Worm (Caenorhabditis elegans) whole organism, midembryonic: ENCODE data around the gene ZK1058.3.

Experiments used
- T22C8.4 ChIP-seq: fragments of 200-800 bp; sonication (Bioruptor generic); IDR thresholded peaks from 2 replicates; pipeline ENCODE4 v1.3.6; 2022; ENCODE audit warnings: missing genetic modification characterization, missing compliant biosample characterization
- cog-1 ChIP-seq: sonication (generic microtip); optimal IDR thresholded peaks from 2 replicates; lab custom pipeline; 2016; ENCODE audit warnings: missing genetic modification characterization, missing compliant biosample characterization
- flt-1 ChIP-seq: fragments of 200-800 bp; sonication (Bioruptor generic); IDR thresholded peaks from 2 replicates; pipeline ENCODE4 v1.3.6; 2022; ENCODE audit warnings: missing genetic modification characterization, missing compliant biosample characterization
- klf-2 ChIP-seq: fragments of 200-800 bp; sonication (Bioruptor generic); conservative IDR thresholded peaks from 2 replicates; pipeline ENCODE4 v1.3.6; 2022; ENCODE audit warnings: missing genetic modification reagents, missing genetic modification characterization, missing compliant biosample characterization
- med-1 ChIP-seq: sonication (generic microtip); optimal IDR thresholded peaks from 2 replicates; lab custom pipeline; 2017; ENCODE audit warnings: missing genetic modification characterization, mild to moderate bottlenecking, missing compliant biosample characterization, antibody characterized with exemption, missing genetic modification reagents; ENCODE audit not compliant: insufficient read depth
- ref-1 ChIP-seq: fragments of 200-800 bp; sonication (Bioruptor generic); conservative IDR thresholded peaks from 2 replicates; pipeline ENCODE4 v1.3.6; 2022; ENCODE audit warnings: missing genetic modification reagents, missing genetic modification characterization, missing compliant biosample characterization
- tab-1 ChIP-seq: fragments of 200-800 bp; sonication (Bioruptor generic); IDR thresholded peaks from 2 replicates; pipeline ENCODE4 v1.3.6; 2022; ENCODE audit warnings: missing genetic modification characterization, missing compliant biosample characterization
- ztf-23 ChIP-seq: fragments of 200-800 bp; sonication (Bioruptor generic); IDR thresholded peaks from 2 replicates; pipeline ENCODE4 v1.3.6; 2022; ENCODE audit warnings: missing genetic modification reagents, missing genetic modification characterization, missing compliant biosample characterization
- ztf-29 ChIP-seq: fragments of 200-800 bp; sonication (Bioruptor generic); IDR thresholded peaks from 2 replicates; pipeline ENCODE4 v1.3.6; 2022; ENCODE audit warnings: missing genetic modification reagents, missing genetic modification characterization, missing compliant biosample characterization

- TF ChIP-seq klf-2 (GFP tag; lab: Robert Waterston, UW) (no peak), ztf-23 (GFP tag; lab: Robert Waterston, UW) (no peak), flt-1 (GFP tag; lab: Robert Waterston, UW) (no peak), tab-1 (GFP tag; lab: Robert Waterston, UW) (no peak), med-1 (GFP tag; lab: Kevin White, UChicago) (no peak), T22C8.4 (GFP tag; lab: Robert Waterston, UW) (no peak), ref-1 (GFP tag; lab: Robert Waterston, UW) (no peak), cog-1 (no peak), ztf-29 (GFP tag; lab: Robert Waterston, UW) (no peak)
Measured at ce11 chrIII:3893992-3894391, 24.7 kb upstream of the ZK1058.3 start.
